Fruit fly (Drosophila melanogaster): ENCODE measurements around the gene Efhc1.1.

Efhc1.1 gene

dm6 chrX:15802880-15803650, 19.6 kb upstream of the Efhc1.1 start:
- TF ChIP-seq CG16779 (tag; optimal IDR thresholded peaks at IDR 0.05) (no peak), CG3919 (GFP tag; optimal IDR thresholded peaks at IDR 0.05) (peak; percentile 42), CG3032 (tag; optimal IDR thresholded peaks at IDR 0.05) (peak; percentile 28), achi (GFP tag; optimal IDR thresholded peaks at IDR 0.05) (peak; percentile 38), Hr38 (GFP tag; optimal IDR thresholded peaks at IDR 0.05) (no peak), Ets21C (GFP tag; optimal IDR thresholded peaks at IDR 0.05) (no peak), Sox102F (GFP tag; optimal IDR thresholded peaks at IDR 0.05) (no peak), CG32006 (GFP tag; optimal IDR thresholded peaks at IDR 0.05) (peak; percentile 53), Lpt (GFP tag; optimal IDR thresholded peaks at IDR 0.05) (no peak), Ets96B (tag; optimal IDR thresholded peaks at IDR 0.05) (peak; percentile 20), Eip75B (GFP tag; optimal IDR thresholded peaks at IDR 0.05) (no peak), CG6854 (GFP tag; optimal IDR thresholded peaks at IDR 0.05) (no peak), Blimp-1 (GFP tag; optimal IDR thresholded peaks at IDR 0.05) (no peak), OdsH (GFP tag; optimal IDR thresholded peaks at IDR 0.05) (peak; percentile 23), net (GFP tag; optimal IDR thresholded peaks at IDR 0.05) (no peak), Gug (GFP tag; IDR thresholded peaks at IDR 0.05) (no peak), CG31627 (GFP tag; optimal IDR thresholded peaks at IDR 0.05) (peak; percentile 13), Hr4 (GFP tag; optimal IDR thresholded peaks at IDR 0.05) (no peak), Eip93F (GFP tag; optimal IDR thresholded peaks at IDR 0.05) (no peak), fd85E (GFP tag; optimal IDR thresholded peaks at IDR 0.05) (no peak), CG4318 (GFP tag; optimal IDR thresholded peaks at IDR 0.05) (no peak), dac (GFP tag; optimal IDR thresholded peaks at IDR 0.05) (no peak), dsx (GFP tag; optimal IDR thresholded peaks at IDR 0.05; ENCODE audit: poor library complexity, severe bottlenecking) (peak; percentile 23), ss (GFP tag; optimal IDR thresholded peaks at IDR 0.05) (no peak), CG15336 (GFP tag; IDR thresholded peaks at IDR 0.05) (no peak), Met (GFP tag; optimal IDR thresholded peaks at IDR 0.05) (no peak), svp (GFP tag) (peak; percentile 68), CG34406 (GFP tag; optimal IDR thresholded peaks at IDR 0.05) (peak; percentile 33), topi (GFP tag; optimal IDR thresholded peaks at IDR 0.05) (no peak), salr (GFP tag; optimal IDR thresholded peaks at IDR 0.05) (no peak), CG7368 (GFP tag; optimal IDR thresholded peaks at IDR 0.05) (no peak), fd59A (GFP tag; optimal IDR thresholded peaks at IDR 0.05) (no peak), Smox (GFP tag; optimal IDR thresholded peaks at IDR 0.05) (no peak), CG8119 (GFP tag; IDR thresholded peaks at IDR 0.05) (no peak), CG8632 (GFP tag; optimal IDR thresholded peaks at IDR 0.05) (peak; percentile 14), CG11762 (GFP tag; optimal IDR thresholded peaks at IDR 0.05; ENCODE audit: insufficient read depth) (no peak), cyc (GFP tag; optimal IDR thresholded peaks at IDR 0.05) (no peak), lz (GFP tag; optimal IDR thresholded peaks at IDR 0.05) (peak; percentile 9), CG6276 (GFP tag; optimal IDR thresholded peaks at IDR 0.05) (peak; percentile 26), esn (GFP tag; optimal IDR thresholded peaks at IDR 0.05) (peak; percentile 47), CG1621 (tag; optimal IDR thresholded peaks at IDR 0.05) (no peak), CG8319 (GFP tag; optimal IDR thresholded peaks at IDR 0.05) (no peak), Sox15 (GFP tag; optimal IDR thresholded peaks at IDR 0.05) (no peak), CG9139 (GFP tag; optimal IDR thresholded peaks at IDR 0.05) (no peak), pdm3 (GFP tag; optimal IDR thresholded peaks at IDR 0.05) (no peak), Eip78C (GFP tag) (peak; percentile 12), CG6792 (GFP tag; optimal IDR thresholded peaks at IDR 0.05) (no peak), CG11294 (GFP tag; IDR thresholded peaks at IDR 0.05) (no peak), Sox14 (GFP tag; optimal IDR thresholded peaks at IDR 0.05) (peak; percentile 21), CG10631 (GFP tag; optimal IDR thresholded peaks at IDR 0.05) (peak; percentile 46), CG6808 (GFP tag; optimal IDR thresholded peaks at IDR 0.05) (no peak)

All from whole organism, prepupa.